Fruit fly (Drosophila melanogaster) whole organism, embryonic: ENCODE results near the gene yuri.
A peak's percentile ranks its signal among the peaks of the same experiment; 100 is the strongest.

Experiments
- Atf3 ChIP-seq: fragments of 200-800 bp; sonication (Bioruptor generic); optimal IDR thresholded peaks from 3 replicates; lab custom pipeline; 2016; ENCODE audit warnings: missing biosample characterization, missing genetic modification characterization
- Atf6 ChIP-seq: fragments of 200-800 bp; sonication (Bioruptor generic); IDR thresholded peaks from 2 replicates; pipeline ENCODE4 v1.3.6; 2022; ENCODE audit warnings: missing biosample characterization, missing genetic modification characterization
- CG10147 ChIP-seq: fragments of 200-800 bp; sonication (Bioruptor generic); optimal IDR thresholded peaks from 2 replicates; lab custom pipeline; 2019; ENCODE audit warnings: missing biosample characterization, mild to moderate bottlenecking, missing genetic modification characterization, moderate library complexity
- CG10366 ChIP-seq: fragments of 200-800 bp; sonication (Bioruptor generic); IDR thresholded peaks from 2 replicates; pipeline ENCODE4 v1.3.6; 2022; ENCODE audit warnings: missing biosample characterization, missing genetic modification characterization
- CG10654 ChIP-seq: fragments of 200-800 bp; sonication (Bioruptor generic); optimal IDR thresholded peaks from 2 replicates; lab custom pipeline; 2016; ENCODE audit warnings: missing biosample characterization, missing genetic modification characterization
- CG11247 ChIP-seq: fragments of 200-800 bp; sonication (Bioruptor generic); IDR thresholded peaks from 2 replicates; pipeline ENCODE4 v1.3.6; 2022; ENCODE audit warnings: missing biosample characterization, missing genetic modification characterization
- CG11695 ChIP-seq: fragments of 200-800 bp; sonication (Bioruptor generic); IDR thresholded peaks from 3 replicates; pipeline ENCODE4 v1.3.6; 2022; ENCODE audit warnings: missing biosample characterization, missing genetic modification characterization
- CG12155 ChIP-seq: fragments of 200-800 bp; sonication (Bioruptor generic); optimal IDR thresholded peaks from 3 replicates; lab custom pipeline; 2016; ENCODE audit warnings: missing biosample characterization, missing genetic modification characterization
- CG12769 ChIP-seq: fragments of 200-800 bp; sonication (Bioruptor generic); optimal IDR thresholded peaks from 2 replicates; lab custom pipeline; 2019; ENCODE audit warnings: missing biosample characterization, mild to moderate bottlenecking, missing genetic modification characterization, moderate library complexity
- CG14860 ChIP-seq: fragments of 200-800 bp; sonication (Bioruptor generic); IDR thresholded peaks from 3 replicates; pipeline ENCODE4 v1.3.6; 2022; ENCODE audit warnings: missing biosample characterization, missing genetic modification characterization; ENCODE audit not compliant: partially characterized antibody
- CG2875 ChIP-seq: fragments of 200-800 bp; sonication (Bioruptor generic); optimal IDR thresholded peaks from 2 replicates; lab custom pipeline; 2017; ENCODE audit warnings: missing biosample characterization, mild to moderate bottlenecking, missing genetic modification characterization, missing genetic modification reagents
- CG32772 ChIP-seq: fragments of 200-800 bp; sonication (Bioruptor generic); IDR thresholded peaks from 2 replicates; pipeline ENCODE4 v1.3.6; 2022; ENCODE audit warnings: missing biosample characterization, missing genetic modification characterization
- CG34422 ChIP-seq: fragments of 200-800 bp; sonication (Bioruptor generic); IDR thresholded peaks from 3 replicates; pipeline ENCODE4 v1.3.6; 2022; ENCODE audit warnings: missing biosample characterization, missing genetic modification characterization
- CG4404 ChIP-seq: fragments of 200-800 bp; sonication (Bioruptor generic); IDR thresholded peaks from 2 replicates; pipeline ENCODE4 v1.3.6; 2022; ENCODE audit warnings: missing biosample characterization, missing genetic modification characterization
- CG5953 ChIP-seq: fragments of 200-800 bp; sonication (Bioruptor generic); IDR thresholded peaks from 2 replicates; pipeline ENCODE4 v1.3.6; 2022; ENCODE audit warnings: missing biosample characterization, missing genetic modification characterization
- CG6175 ChIP-seq: fragments of 200-800 bp; sonication (Bioruptor generic); IDR thresholded peaks from 3 replicates; pipeline ENCODE4 v1.3.6; 2022; ENCODE audit warnings: missing biosample characterization, missing genetic modification characterization
- CG7556 ChIP-seq: fragments of 200-800 bp; sonication (Bioruptor generic); optimal IDR thresholded peaks from 2 replicates; lab custom pipeline; 2017; ENCODE audit warnings: missing biosample characterization, mild to moderate bottlenecking, missing genetic modification characterization
- CG7839 ChIP-seq: fragments of 200-800 bp; sonication (Bioruptor generic); optimal IDR thresholded peaks from 3 replicates; lab custom pipeline; 2018; ENCODE audit warnings: missing biosample characterization, mild to moderate bottlenecking, missing genetic modification characterization, moderate library complexity
- CG8089 ChIP-seq: fragments of 200-800 bp; sonication (Bioruptor generic); optimal IDR thresholded peaks from 3 replicates; lab custom pipeline; 2016; ENCODE audit warnings: missing biosample characterization, missing genetic modification characterization
- CG8924 ChIP-seq: fragments of 200-800 bp; optimal IDR thresholded peaks from 3 replicates; lab custom pipeline; 2019; ENCODE audit warnings: missing biosample characterization, mild to moderate bottlenecking, missing genetic modification characterization, moderate library complexity
- CG9817 ChIP-seq: fragments of 200-800 bp; sonication (Bioruptor generic); optimal IDR thresholded peaks from 2 replicates; lab custom pipeline; 2018; ENCODE audit warnings: missing biosample characterization, mild to moderate bottlenecking, missing genetic modification characterization, moderate library complexity
- ERR ChIP-seq: fragments of 200-800 bp; sonication (Bioruptor generic); optimal IDR thresholded peaks from 2 replicates; lab custom pipeline; 2016; ENCODE audit warnings: missing biosample characterization, missing genetic modification characterization
- HHEX ChIP-seq: fragments of 200-800 bp; sonication (Bioruptor generic); optimal IDR thresholded peaks from 3 replicates; lab custom pipeline; 2017; ENCODE audit warnings: missing biosample characterization, mild to moderate bottlenecking, missing genetic modification characterization, missing genetic modification reagents
- HLH3B ChIP-seq: fragments of 200-800 bp; sonication (Bioruptor generic); IDR thresholded peaks from 2 replicates; pipeline ENCODE4 v1.3.6; 2022; ENCODE audit warnings: missing biosample characterization, missing genetic modification characterization
- Max ChIP-seq: fragments of 200-800 bp; sonication (Bioruptor generic); optimal IDR thresholded peaks from 2 replicates; lab custom pipeline; 2016; ENCODE audit warnings: missing biosample characterization, mild to moderate bottlenecking, missing genetic modification characterization
- Myb ChIP-seq: fragments of 200-800 bp; sonication (Bioruptor generic); optimal IDR thresholded peaks from 2 replicates; lab custom pipeline; 2016; ENCODE audit warnings: missing biosample characterization, missing genetic modification characterization
- NFAT ChIP-seq: fragments of 200-800 bp; sonication (Bioruptor generic); IDR thresholded peaks from 2 replicates; pipeline ENCODE4 v1.3.6; 2022; ENCODE audit warnings: missing biosample characterization, missing genetic modification characterization
- Opbp ChIP-seq: fragments of 200-800 bp; sonication (Bioruptor generic); IDR thresholded peaks from 3 replicates; pipeline ENCODE4 v1.3.6; 2022; ENCODE audit warnings: missing biosample characterization, missing genetic modification characterization; ENCODE audit not compliant: partially characterized antibody
- Sry-δ ChIP-seq: fragments of 200-800 bp; sonication (Bioruptor generic); optimal IDR thresholded peaks from 2 replicates; lab custom pipeline; 2016; ENCODE audit warnings: missing biosample characterization, missing genetic modification characterization
- Taf1 ChIP-seq: fragments of 200-800 bp; sonication (Bioruptor generic); IDR thresholded peaks from 2 replicates; pipeline ENCODE4 v1.3.6; 2022; ENCODE audit warnings: missing biosample characterization, missing genetic modification characterization
- bsh ChIP-seq, 2 experiments: fragments of 200-800 bp; sonication (Bioruptor generic); optimal IDR thresholded peaks; 2 replicates each; lab custom pipeline; 2017 to 2018; ENCODE audit warnings: mild to moderate bottlenecking in 2 of 2, missing biosample characterization in 2 of 2, missing genetic modification characterization in 2 of 2, moderate library complexity in 1 of 2
- ci ChIP-seq: fragments of 200-800 bp; sonication (Bioruptor generic); IDR thresholded peaks from 3 replicates; pipeline ENCODE4 v1.3.6; 2022; ENCODE audit warnings: missing biosample characterization, missing genetic modification characterization
- exex ChIP-seq: fragments of 200-800 bp; sonication (Bioruptor generic); optimal IDR thresholded peaks from 4 replicates; lab custom pipeline; 2018; ENCODE audit warnings: missing biosample characterization, mild to moderate bottlenecking, missing genetic modification characterization, moderate library complexity
- eyg ChIP-seq: fragments of 200-800 bp; sonication (Bioruptor generic); optimal IDR thresholded peaks from 3 replicates; lab custom pipeline; 2016; ENCODE audit warnings: missing biosample characterization, missing genetic modification characterization
- fd64A ChIP-seq: fragments of 200-800 bp; sonication (Bioruptor generic); optimal IDR thresholded peaks from 3 replicates; lab custom pipeline; 2018; ENCODE audit warnings: missing biosample characterization, mild to moderate bottlenecking, missing genetic modification characterization
- gce ChIP-seq: fragments of 200-800 bp; sonication (Bioruptor generic); IDR thresholded peaks from 3 replicates; pipeline ENCODE4 v1.3.6; 2022; ENCODE audit warnings: missing biosample characterization, missing genetic modification characterization
- grau ChIP-seq: fragments of 200-800 bp; optimal IDR thresholded peaks from 3 replicates; lab custom pipeline; 2019; ENCODE audit warnings: missing biosample characterization, mild to moderate bottlenecking, missing genetic modification characterization, moderate library complexity
- ken ChIP-seq: fragments of 200-800 bp; sonication (Bioruptor generic); IDR thresholded peaks from 3 replicates; pipeline ENCODE4 v1.3.6; 2022; ENCODE audit warnings: missing biosample characterization, missing genetic modification characterization
- lmd ChIP-seq: fragments of 200-800 bp; sonication (Bioruptor generic); IDR thresholded peaks from 2 replicates; pipeline ENCODE4 v1.3.6; 2022; ENCODE audit warnings: missing biosample characterization, missing genetic modification characterization
- mirr ChIP-seq: fragments of 200-800 bp; sonication (Bioruptor generic); optimal IDR thresholded peaks from 3 replicates; lab custom pipeline; 2018; ENCODE audit warnings: missing biosample characterization, mild to moderate bottlenecking, missing genetic modification characterization
- nerfin-1 ChIP-seq: fragments of 200-800 bp; sonication (Bioruptor generic); optimal IDR thresholded peaks from 3 replicates; lab custom pipeline; 2019; ENCODE audit warnings: missing biosample characterization, mild to moderate bottlenecking, missing genetic modification characterization, moderate library complexity
- phol ChIP-seq: fragments of 200-800 bp; sonication (Bioruptor generic); optimal IDR thresholded peaks from 3 replicates; lab custom pipeline; 2018; ENCODE audit warnings: missing biosample characterization, mild to moderate bottlenecking, missing genetic modification characterization, moderate library complexity
- prd ChIP-seq, 3 experiments: fragments of >200 bp in 2 of 3; fragments of 200-800 bp in 1 of 3; sonication (Bioruptor generic) in 1 of 3; optimal IDR thresholded peaks in 2 of 3; IDR thresholded peaks in 1 of 3; 2 replicates in 2 of 3; 3 replicates in 1 of 3; pipeline versions ENCODE4 v1.3.6 to Lab custom; 2017 to 2022; ENCODE audit warnings: missing biosample characterization in 1 of 3, missing genetic modification characterization in 1 of 3
- ro ChIP-seq: fragments of 200-800 bp; sonication (Bioruptor generic); IDR thresholded peaks from 2 replicates; pipeline ENCODE4 v1.3.6; 2022; ENCODE audit warnings: missing biosample characterization, missing genetic modification characterization
- salm ChIP-seq: fragments of 200-800 bp; sonication (Bioruptor generic); optimal IDR thresholded peaks from 2 replicates; lab custom pipeline; 2018; ENCODE audit warnings: missing biosample characterization, mild to moderate bottlenecking, missing genetic modification characterization
- scrt ChIP-seq: fragments of 200-800 bp; sonication (Bioruptor generic); optimal IDR thresholded peaks from 2 replicates; lab custom pipeline; 2018; ENCODE audit warnings: missing biosample characterization, mild to moderate bottlenecking, missing genetic modification characterization, moderate library complexity
- seq ChIP-seq: fragments of 200-800 bp; sonication (Bioruptor generic); IDR thresholded peaks from 2 replicates; pipeline ENCODE4 v1.3.6; 2022; ENCODE audit warnings: missing biosample characterization, missing genetic modification characterization
- trh ChIP-seq: fragments of 200-800 bp; sonication (Bioruptor generic); optimal IDR thresholded peaks from 2 replicates; lab custom pipeline; 2016; ENCODE audit warnings: missing biosample characterization, missing genetic modification characterization
- vnd ChIP-seq: fragments of 200-800 bp; sonication (Bioruptor generic); IDR thresholded peaks from 3 replicates; pipeline ENCODE4 v1.3.6; 2022; ENCODE audit warnings: missing biosample characterization, missing genetic modification characterization; ENCODE audit not compliant: partially characterized antibody
- zen ChIP-seq: fragments of 200-800 bp; sonication (Bioruptor generic); optimal IDR thresholded peaks from 3 replicates; lab custom pipeline; 2018; ENCODE audit warnings: missing biosample characterization, mild to moderate bottlenecking, missing genetic modification characterization, moderate library complexity

The yuri gene

dm6 chr2L:15254229-15254861 lies 10.1 kb downstream of the yuri start (continued):
- TF ChIP-seq gce (GFP tag; lab: Robert Waterston, UW): no peak
- TF ChIP-seq trh (GFP tag; lab: Kevin White, UChicago): no peak
- peak; percentile 46 for TF ChIP-seq CG8924
- TF ChIP-seq CG8089 (GFP tag; lab: Kevin White, UChicago): peak; percentile 6
- TF ChIP-seq eyg: peak; percentile 34
- TF ChIP-seq CG2875: no peak
- peak; percentile 19 for TF ChIP-seq zen (tag; lab: Kevin White, UChicago)
- TF ChIP-seq CG7839 (tag; lab: Kevin White, UChicago): peak; percentile 63
- no peak for TF ChIP-seq CG4404 (GFP tag; lab: Robert Waterston, UW)
- peak; percentile 62 for TF ChIP-seq CG10366 (GFP tag; lab: Robert Waterston, UW)
- TF ChIP-seq bsh (GFP tag; optimal IDR thresholded peaks at IDR 0.05; lab: Kevin White, UChicago): peak in 1 of 2 experiments; percentile 59
- TF ChIP-seq CG11247 (GFP tag; lab: Robert Waterston, UW): no peak
- no peak for TF ChIP-seq CG14860 (GFP tag; lab: Robert Waterston, UW)
- TF ChIP-seq CG12155 (GFP tag; lab: Kevin White, UChicago): peak; percentile 33
- no peak for TF ChIP-seq salm (tag; lab: Kevin White, UChicago)
- no peak for TF ChIP-seq CG12769 (tag; lab: Kevin White, UChicago)
- peak; percentile 64 for TF ChIP-seq grau
- no peak for TF ChIP-seq Opbp (GFP tag; lab: Robert Waterston, UW)
- peak; percentile 55 for TF ChIP-seq phol (tag; lab: Kevin White, UChicago)
- TF ChIP-seq ci (GFP tag; lab: Robert Waterston, UW): peak; percentile 77
- peak; percentile 72 for TF ChIP-seq HHEX (GFP tag; lab: Kevin White, UChicago)
- no peak for TF ChIP-seq CG34422 (GFP tag; lab: Robert Waterston, UW)
- no peak for TF ChIP-seq CG32772 (GFP tag; lab: Robert Waterston, UW)
- peak; percentile 64; the same call in 1 of the 2 replicates for TF ChIP-seq Atf6
- peak; percentile 52 for TF ChIP-seq Myb (GFP tag; lab: Kevin White, UChicago)
- no peak for TF ChIP-seq CG10147
- TF ChIP-seq scrt: peak; percentile 23
- no peak for TF ChIP-seq seq
- peak; percentile 60 for TF ChIP-seq lmd (GFP tag; lab: Robert Waterston, UW)
- TF ChIP-seq NFAT (GFP tag; lab: Robert Waterston, UW): no peak
- TF ChIP-seq Sry-δ: peak; percentile 4
- no peak for TF ChIP-seq ken (GFP tag; lab: Robert Waterston, UW)
- no peak for TF ChIP-seq vnd (GFP tag; lab: Robert Waterston, UW)
- peak; percentile 45 for TF ChIP-seq CG7556 (GFP tag; lab: Kevin White, UChicago)
- peak; percentile 17 for TF ChIP-seq nerfin-1 (tag; lab: Kevin White, UChicago)
- peak; percentile 5 for TF ChIP-seq CG9817
- peak; percentile 27 for TF ChIP-seq ERR (GFP tag; lab: Kevin White, UChicago)
- TF ChIP-seq mirr: peak; percentile 34
- no peak for TF ChIP-seq prd (optimal IDR thresholded peaks at IDR 0.05; lab: Kevin White, UChicago)
- peak; percentile 46; the same call in 1 of the 3 replicates for TF ChIP-seq prd (GFP tag; IDR thresholded peaks at IDR 0.05; lab: Robert Waterston, UW)
- peak; percentile 7 for TF ChIP-seq Atf3 (GFP tag; lab: Kevin White, UChicago)
- no peak for TF ChIP-seq CG6175
- no peak for TF ChIP-seq CG5953 (GFP tag; lab: Robert Waterston, UW)
- no peak for TF ChIP-seq ro (GFP tag; lab: Robert Waterston, UW)
- no peak for TF ChIP-seq fd64A (GFP tag; lab: Kevin White, UChicago)
- TF ChIP-seq HLH3B (GFP tag; lab: Robert Waterston, UW): peak; percentile 40; the same call in 1 of the 2 replicates
- TF ChIP-seq CG10654: no peak
- TF ChIP-seq Taf1: no peak
- TF ChIP-seq CG11695 (GFP tag; lab: Robert Waterston, UW): peak; percentile 57; the same call in 1 of the 3 replicates
- TF ChIP-seq Max (GFP tag; lab: Kevin White, UChicago): no peak
- peak; percentile 48 for TF ChIP-seq exex (tag; lab: Kevin White, UChicago)
